Worm (Caenorhabditis elegans): Measurements from ENCODE around the gene rpl-32.

The rpl-32 gene

ce11 chrII:9056215-9056819 is 568 bp downstream of the rpl-32 start (continued):
- TF ChIP-seq rbr-2 (tag; optimal IDR thresholded peaks at IDR 0.05) (no peak), F49E8.2 (tag; optimal IDR thresholded peaks at IDR 0.05; ENCODE audit: borderline replicate concordance) (peak; percentile 90), unc-130 (GFP tag; optimal IDR thresholded peaks at IDR 0.05) (peak; percentile 18), ctbp-1 (GFP tag; IDR thresholded peaks at IDR 0.05) (0 out of 2 replicates have a peak, but pooled peaks have one; percentile 33), ceh-44 (GFP tag; IDR thresholded peaks at IDR 0.05) (no peak), dmd-6 (GFP tag; IDR thresholded peaks at IDR 0.05) (no peak), fkh-10 (GFP tag; optimal IDR thresholded peaks at IDR 0.05) (no peak), lin-13 (GFP tag; optimal IDR thresholded peaks at IDR 0.05) (no peak), unc-62 (GFP tag; optimal IDR thresholded peaks at IDR 0.05 in 1 of 2) (no peak), unc-62 (tag; optimal IDR thresholded peaks at IDR 0.05) (no peak), arid-1 (GFP tag; conservative IDR thresholded peaks at IDR 0.05) (peak; percentile 81), gei-8 (GFP tag; optimal IDR thresholded peaks at IDR 0.05) (no peak), ceh-20 (GFP tag; IDR thresholded peaks at IDR 0.05) (no peak), jun-1 (tag; optimal IDR thresholded peaks at IDR 0.05) (no peak), nhr-41 (GFP tag; IDR thresholded peaks at IDR 0.05) (no peak), lin-15B (tag; optimal IDR thresholded peaks at IDR 0.05) (no peak), ceh-32 (tag; optimal IDR thresholded peaks at IDR 0.05; ENCODE audit: poor library complexity) (no peak), madf-5 (GFP tag; IDR thresholded peaks at IDR 0.05) (0 out of 4 replicates have a peak, but pooled peaks of 1 of the 2 experiments have one; percentile 27), duxl-1 (tag; optimal IDR thresholded peaks at IDR 0.05; ENCODE audit: poor library complexity) (no peak)

- TF ChIP-seq dmd-9 (GFP tag; IDR thresholded peaks at IDR 0.05) (no peak), rbr-2 (tag; optimal IDR thresholded peaks at IDR 0.05) (peak; percentile 74), T26A8.4 (GFP tag; IDR thresholded peaks at IDR 0.05) (peak; percentile 72), attf-4 (tag; optimal IDR thresholded peaks at IDR 0.05) (no peak), cey-2 (tag; optimal IDR thresholded peaks at IDR 0.05; ENCODE audit: borderline replicate concordance, insufficient read depth) (no peak), mdt-29 (GFP tag; IDR thresholded peaks at IDR 0.05) (no peak), hif-1 (tag; optimal IDR thresholded peaks at IDR 0.05) (peak in 1 of 2 experiments; percentile 53), nhr-11 (tag; optimal IDR thresholded peaks at IDR 0.05) (peak; percentile 76), aly-2 (tag; optimal IDR thresholded peaks at IDR 0.05) (no peak), ceh-44 (GFP tag; IDR thresholded peaks at IDR 0.05) (0 out of 2 replicates have a peak, but pooled peaks have one; percentile 30), madf-5 (GFP tag; IDR thresholded peaks at IDR 0.05) (no peak), ceh-20 (GFP tag; IDR thresholded peaks at IDR 0.05) (peak; percentile 65; the same call in 1 of the 2 replicates), tra-1 (GFP tag; IDR thresholded peaks at IDR 0.05) (no peak; the same call in 1 of the 2 replicates), sdz-12 (GFP tag; optimal IDR thresholded peaks at IDR 0.05) (no peak), nhr-77 (tag; optimal IDR thresholded peaks at IDR 0.05) (peak; percentile 92), hmg-1.1 (GFP tag; IDR thresholded peaks at IDR 0.05) (peak; percentile 81), ceh-28 (tag; optimal IDR thresholded peaks at IDR 0.05) (no peak), jun-1 (tag; optimal IDR thresholded peaks at IDR 0.05) (peak; percentile 51), nhr-25 (tag; optimal IDR thresholded peaks at IDR 0.05; ENCODE audit: borderline replicate concordance, insufficient read depth) (peak; percentile 57), zip-11 (GFP tag; IDR thresholded peaks at IDR 0.05) (no peak), egl-27 (tag; optimal IDR thresholded peaks at IDR 0.05) (no peak), unc-62 (GFP tag; optimal IDR thresholded peaks at IDR 0.05 in 1 of 2) (no peak), unc-62 (tag; optimal IDR thresholded peaks at IDR 0.05) (no peak), ceh-62 (tag; optimal IDR thresholded peaks at IDR 0.05) (no peak), snpc-1.2 (GFP tag; IDR thresholded peaks at IDR 0.05) (peak; percentile 55; the same call in 1 of the 2 replicates), ama-1 (optimal IDR thresholded peaks at IDR 0.05) (peak; percentile 71), egl-43 (GFP tag; IDR thresholded peaks at IDR 0.05) (no peak), hlh-30 (tag; optimal IDR thresholded peaks at IDR 0.05; ENCODE audit: insufficient read depth) (peak; percentile 77), ceh-32 (tag; optimal IDR thresholded peaks at IDR 0.05; ENCODE audit: poor library complexity) (no peak), lsy-2 (tag; optimal IDR thresholded peaks at IDR 0.05) (peak; percentile 62 to 91), F49E8.2 (tag; optimal IDR thresholded peaks at IDR 0.05; ENCODE audit: borderline replicate concordance) (no peak), nhr-237 (tag; optimal IDR thresholded peaks at IDR 0.05) (no peak), D1046.2 (GFP tag; IDR thresholded peaks at IDR 0.05) (no peak), hlh-11 (tag; optimal IDR thresholded peaks at IDR 0.05) (peak; percentile 74), madf-9 (GFP tag; conservative IDR thresholded peaks at IDR 0.05) (no peak), daf-8 (GFP tag; IDR thresholded peaks at IDR 0.05) (no peak), dve-1 (tag; optimal IDR thresholded peaks at IDR 0.05; ENCODE audit: insufficient read depth) (no peak)
Measured at ce11 chrII:9054604-9055003, 2.3 kb downstream of the rpl-32 start, which contains the start of gene chmp-7. TSS of gene chmp-7 (plus strand) at chrII:9054972.

All from whole organism, L4 larva.